Fruit fly (Drosophila melanogaster) whole organism, adult: ENCODE data around the gene CG43078.

Experiments used
- CG11617 ChIP-seq: fragments of 200-800 bp; sonication (Bioruptor generic); optimal IDR thresholded peaks from 2 replicates; lab custom pipeline; 2017; ENCODE audit warnings: mild to moderate bottlenecking, missing biosample characterization, missing genetic modification reagents, missing genetic modification characterization
- CG12768 ChIP-seq: fragments of 200-800 bp; sonication (Bioruptor generic); optimal IDR thresholded peaks from 2 replicates; lab custom pipeline; 2017; ENCODE audit warnings: missing biosample characterization, missing genetic modification characterization, mild to moderate bottlenecking, moderate library complexity, missing genetic modification reagents
- CG14711 ChIP-seq: fragments of 200-800 bp; sonication (Bioruptor generic); optimal IDR thresholded peaks from 2 replicates; lab custom pipeline; 2018; ENCODE audit warnings: missing biosample characterization, mild to moderate bottlenecking, missing genetic modification characterization, moderate library complexity
- CG1620 ChIP-seq: fragments of 200-800 bp; sonication (Bioruptor generic); optimal IDR thresholded peaks from 2 replicates; lab custom pipeline; 2016; ENCODE audit warnings: missing biosample characterization, missing genetic modification characterization
- CG33017 ChIP-seq: fragments of 200-800 bp; sonication (Bioruptor generic); optimal IDR thresholded peaks from 2 replicates; lab custom pipeline; 2018; ENCODE audit warnings: missing biosample characterization, mild to moderate bottlenecking, missing genetic modification characterization, moderate library complexity
- CG7045 ChIP-seq: fragments of 200-800 bp; sonication (Bioruptor generic); optimal IDR thresholded peaks from 2 replicates; lab custom pipeline; 2017; ENCODE audit warnings: missing biosample characterization, mild to moderate bottlenecking, missing genetic modification characterization
- Clk ChIP-seq: fragments of 200-800 bp; sonication (Bioruptor generic); optimal IDR thresholded peaks from 2 replicates; lab custom pipeline; 2017; ENCODE audit warnings: missing biosample characterization, missing genetic modification characterization
- bab1 ChIP-seq: fragments of 200-800 bp; sonication (Bioruptor generic); optimal IDR thresholded peaks from 3 replicates; lab custom pipeline; 2019; ENCODE audit warnings: missing biosample characterization, mild to moderate bottlenecking, missing genetic modification characterization, moderate library complexity
- cic ChIP-seq: fragments of 200-800 bp; sonication (Bioruptor generic); optimal IDR thresholded peaks from 2 replicates; lab custom pipeline; 2017; ENCODE audit warnings: missing biosample characterization, mild to moderate bottlenecking, missing genetic modification characterization, moderate library complexity
- kay ChIP-seq: fragments of 200-800 bp; sonication (Bioruptor generic); peaks from one replicate; lab custom pipeline; 2016; ENCODE audit warnings: missing biosample characterization, missing genetic modification characterization, borderline replicate concordance
- ovo ChIP-seq: fragments of 200-800 bp; sonication (Bioruptor generic); optimal IDR thresholded peaks from 2 replicates; lab custom pipeline; 2016; ENCODE audit warnings: missing biosample characterization, missing genetic modification characterization

dm6 chr3L:8578470-8578869, 1.9 kb downstream of the CG43078 start:
- TF ChIP-seq CG11617 (GFP tag; lab: Kevin White, UChicago) (no peak), bab1 (GFP tag; lab: Kevin White, UChicago) (no peak), CG1620 (GFP tag; lab: Kevin White, UChicago) (no peak), ovo (GFP tag; lab: Kevin White, UChicago) (no peak), Clk (GFP tag; lab: Kevin White, UChicago) (no peak), kay (no peak), CG14711 (tag; lab: Kevin White, UChicago) (no peak), cic (GFP tag; lab: Kevin White, UChicago) (no peak), CG33017 (tag; lab: Kevin White, UChicago) (peak; percentile 13), CG12768 (peak; percentile 10), CG7045 (GFP tag; lab: Kevin White, UChicago) (no peak)
